Fruit fly (Drosophila melanogaster) whole organism, wandering third instar larva: ENCODE data around the gene CG31274.

Experiments
- Myc ChIP-seq: fragments of >200 bp; optimal IDR thresholded peaks from 2 replicates; lab custom pipeline; 2017
- Vsx2 ChIP-seq: fragments of 200-300, 225-300 bp; sonication (Bioruptor generic); optimal IDR thresholded peaks from 2 replicates; lab custom pipeline; 2018; ENCODE audit warnings: missing biosample characterization, missing genetic modification characterization; ENCODE audit not compliant: partially characterized antibody
- br ChIP-seq: fragments of 200-800 bp; sonication (Bioruptor generic); optimal IDR thresholded peaks from 2 replicates; lab custom pipeline; 2016; ENCODE audit warnings: missing biosample characterization, missing genetic modification characterization
- jim ChIP-seq: fragments of 175-275, 200-325 bp; sonication (Bioruptor generic); optimal IDR thresholded peaks from 2 replicates; lab custom pipeline; 2016; ENCODE audit warnings: missing biosample characterization, mild to moderate bottlenecking, missing genetic modification characterization
- pan ChIP-seq: fragments of >200 bp; optimal IDR thresholded peaks from 2 replicates; lab custom pipeline; 2017

DNA sequence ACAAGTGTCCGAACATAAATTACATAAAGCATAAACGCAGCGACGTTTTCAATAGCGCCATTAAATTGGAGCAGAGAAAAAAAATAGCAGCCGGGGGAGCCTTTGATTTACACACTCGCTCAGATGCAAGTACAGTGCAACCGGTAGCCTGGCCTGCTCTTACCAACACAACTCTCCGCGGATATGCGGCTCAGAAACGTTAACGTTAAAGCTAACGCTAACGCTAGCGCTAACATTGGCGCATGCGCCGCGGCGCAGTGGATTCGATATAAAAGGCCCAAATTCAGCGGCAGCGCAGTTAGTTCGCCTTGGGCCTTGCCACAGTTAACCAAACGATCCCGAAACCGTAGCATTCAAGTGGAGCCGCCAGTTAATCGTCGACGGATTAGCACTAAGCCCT lies 21.5 kb downstream of the CG31274 start, which contains the start of gene Pxd:
- TF ChIP-seq Myc (lab: Kevin White, UChicago) (no peak), jim (no peak), br (GFP tag; lab: Kevin White, UChicago) (no peak), Vsx2 (GFP tag; lab: Kevin White, UChicago) (no peak), pan (lab: Kevin White, UChicago) (no peak)
